Fruit fly (Drosophila melanogaster): ENCODE data around the gene CG5639.

- TF ChIP-seq Jra (GFP tag; optimal IDR thresholded peaks at IDR 0.05) = no peak
- TF ChIP-seq brk (GFP tag; optimal IDR thresholded peaks at IDR 0.05) = no peak
- no peak for TF ChIP-seq sage (GFP tag; optimal IDR thresholded peaks at IDR 0.05)
- no peak for TF ChIP-seq CG9705 (GFP tag; optimal IDR thresholded peaks at IDR 0.05)
- TF ChIP-seq lola (GFP tag; optimal IDR thresholded peaks at IDR 0.05) = no peak
- no peak for TF ChIP-seq CG32264 (GFP tag; optimal IDR thresholded peaks at IDR 0.05)
- TF ChIP-seq usp (GFP tag; optimal IDR thresholded peaks at IDR 0.05) = no peak
- TF ChIP-seq CrebA (GFP tag; optimal IDR thresholded peaks at IDR 0.05; ENCODE audit: borderline replicate concordance) = no peak
- TF ChIP-seq Sp1 (GFP tag; optimal IDR thresholded peaks at IDR 0.05) = no peak
Measured at dm6 chr3R:27595979-27596378, at the start of gene CG5639.

Measured in whole organism, wandering third instar larva.